Worm (Caenorhabditis elegans): ENCODE measurements around the gene Y49F6A.11.

DNA sequence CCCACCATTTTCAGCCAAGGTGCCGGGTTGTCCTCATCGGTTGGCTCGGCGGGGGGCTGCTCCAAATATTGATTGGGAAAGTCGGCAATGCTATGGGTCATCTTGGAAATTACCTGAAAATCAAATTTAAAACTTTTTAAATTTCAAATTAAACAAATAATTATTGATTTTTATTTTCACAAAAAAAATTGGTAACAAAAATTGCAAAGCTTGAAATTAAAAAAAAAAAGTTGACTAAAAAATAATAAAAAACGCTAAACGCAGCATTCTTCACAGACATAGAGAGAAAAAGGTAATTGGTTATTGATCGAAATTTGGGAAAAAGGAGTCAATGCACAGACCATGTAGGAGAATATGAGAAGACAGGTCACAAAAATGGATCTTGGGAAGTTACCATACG, at the start of gene Y49F6A.11:
- TF ChIP-seq B0019.2 (GFP tag; conservative IDR thresholded peaks at IDR 0.05) (no peak), egl-18 (GFP tag; IDR thresholded peaks at IDR 0.05) (no peak), chd-7 (tag; optimal IDR thresholded peaks at IDR 0.05) (no peak), snpc-4 (GFP tag; optimal IDR thresholded peaks at IDR 0.05) (no peak), snpc-4 (tag; optimal IDR thresholded peaks at IDR 0.05) (no peak), unc-130 (GFP tag; optimal IDR thresholded peaks at IDR 0.05) (no peak), ama-1 (optimal IDR thresholded peaks at IDR 0.05) (no peak), ama-1 (GFP tag; optimal IDR thresholded peaks at IDR 0.05) (no peak), F49E8.2 (tag; optimal IDR thresholded peaks at IDR 0.05; ENCODE audit: insufficient read depth) (no peak), snpc-1.1 (tag; optimal IDR thresholded peaks at IDR 0.05; ENCODE audit: insufficient read depth) (no peak), lsl-1 (GFP tag; optimal IDR thresholded peaks at IDR 0.05) (no peak), lin-26 (GFP tag; IDR thresholded peaks at IDR 0.05) (no peak), ceh-79 (tag; optimal IDR thresholded peaks at IDR 0.05) (no peak), ztf-28 (GFP tag; IDR thresholded peaks at IDR 0.05) (no peak)

Data from whole organism, young adult.